Worm (Caenorhabditis elegans): ENCODE results near the gene T06C12.12.
"Not testable (repeated sequence)": the region's sequence is repeated elsewhere in the genome, so short reads cannot be mapped to it uniquely, and the experiment has no call there.

Gene T06C12.12

ce11 chrV:15891761-15892160, at the start of gene T06C12.12:
TSS of gene T06C12.12 (plus strand) at chrV:15892061.
- TF ChIP-seq pat-9 (tag; optimal IDR thresholded peaks at IDR 0.05) (no peak), ceh-9 (tag; optimal IDR thresholded peaks at IDR 0.05) (no peak), gmeb-2 (tag; optimal IDR thresholded peaks at IDR 0.05) (no peak), ceh-6 (GFP tag; optimal IDR thresholded peaks at IDR 0.05) (no peak), ceh-19 (GFP tag; optimal IDR thresholded peaks at IDR 0.05) (no peak), dve-1 (tag; optimal IDR thresholded peaks at IDR 0.05) (no peak), fax-1 (tag; optimal IDR thresholded peaks at IDR 0.05) (no peak), ceh-2 (tag; optimal IDR thresholded peaks at IDR 0.05) (no peak)

DNA sequence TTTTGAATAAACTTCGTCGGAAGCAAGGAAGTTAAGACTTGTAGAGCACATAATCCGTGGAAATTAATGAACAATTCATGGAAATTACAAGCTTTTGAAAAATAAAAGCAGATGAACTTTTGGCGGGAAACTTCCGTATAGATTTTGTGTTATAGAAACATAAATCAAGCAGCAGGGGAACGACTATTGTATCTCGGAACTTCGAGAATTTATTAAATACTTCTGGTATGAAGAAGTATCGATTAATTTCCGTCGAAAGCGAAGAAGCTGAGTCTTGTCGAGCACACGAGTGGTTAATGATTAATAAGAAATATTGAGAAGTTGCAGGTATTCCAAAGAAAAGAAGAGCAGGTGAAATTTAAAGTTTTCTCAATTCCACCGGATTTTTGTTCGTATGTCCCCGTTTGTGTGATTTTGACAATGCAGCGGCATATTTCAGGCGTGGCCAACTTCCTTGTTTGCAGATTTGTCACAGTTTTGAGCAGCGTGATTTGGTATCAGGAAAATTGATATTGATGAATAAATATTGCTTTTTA, 41.5 kb upstream of the T06C12.12 start, which contains the start of gene srh-147:
srh-147 (minus strand) TSS at position 51 of the 536 bp plus-strand sequence.
- not testable (repeated sequence) for TF ChIP-seq hlh-8 (tag; optimal IDR thresholded peaks at IDR 0.05); K09A11.1 (tag; optimal IDR thresholded peaks at IDR 0.05; ENCODE audit: insufficient read depth); hlh-13 (GFP tag; optimal IDR thresholded peaks at IDR 0.05)

- no peak for TF ChIP-seq sdc-2 (tag; optimal IDR thresholded peaks at IDR 0.05)
- TF ChIP-seq F13H6.1 (tag; optimal IDR thresholded peaks at IDR 0.05), result no peak
- TF ChIP-seq fkh-10 (GFP tag; optimal IDR thresholded peaks at IDR 0.05), result no peak
- no peak for TF ChIP-seq pha-2 (tag; optimal IDR thresholded peaks at IDR 0.05)
- TF ChIP-seq ceh-45 (GFP tag; IDR thresholded peaks at IDR 0.05), result no peak
- no peak for TF ChIP-seq pax-1 (tag; optimal IDR thresholded peaks at IDR 0.05)
- TF ChIP-seq gmeb-2 (tag; optimal IDR thresholded peaks at IDR 0.05), result no peak
- TF ChIP-seq elt-2 (tag; optimal IDR thresholded peaks at IDR 0.05), result no peak
- no peak for TF ChIP-seq ceh-18 (tag; optimal IDR thresholded peaks at IDR 0.05)
- TF ChIP-seq hlh-30 (tag; optimal IDR thresholded peaks at IDR 0.05; ENCODE audit: insufficient read depth), result no peak
Observed at ce11 chrV:15858292-15858691, 33.6 kb upstream of the T06C12.12 start, which contains the start of gene srh-148. TSS of gene srh-148 (minus strand) at chrV:15858392.

ce11 chrV:15862599-15862998, 29.3 kb upstream of the T06C12.12 start, which contains the start of gene srz-12:
TSS of gene srz-12 (minus strand) at chrV:15862699.
- TF ChIP-seq eyg-1 (tag; optimal IDR thresholded peaks at IDR 0.05) (no peak), sox-2 (GFP tag; IDR thresholded peaks at IDR 0.05) (no peak), hlh-8 (tag; optimal IDR thresholded peaks at IDR 0.05) (no peak), nhr-232 (tag; optimal IDR thresholded peaks at IDR 0.05) (no peak), nfya-1 (tag; optimal IDR thresholded peaks at IDR 0.05) (no peak)

DNA sequence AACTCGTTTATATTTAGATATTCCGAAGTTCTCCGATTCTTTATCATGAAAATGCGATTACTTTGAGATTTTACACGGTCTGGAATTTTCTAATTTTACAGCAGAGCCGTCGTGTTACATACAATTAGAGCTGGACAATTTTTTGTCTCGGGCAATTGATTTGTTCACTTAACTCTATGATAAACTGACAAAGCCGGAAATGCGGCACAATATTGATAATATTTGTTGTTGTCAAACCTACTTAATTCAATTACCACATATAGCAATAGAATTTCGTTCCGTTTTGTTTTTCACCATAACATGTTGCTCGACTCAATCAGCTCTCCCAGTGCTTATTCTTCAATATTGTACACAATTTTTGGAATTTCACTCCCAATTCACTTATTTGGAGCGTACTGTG, 28.8 kb upstream of the T06C12.12 start, which contains the start of gene srh-299:
srh-299 (plus strand) TSS at position 301 of the 400 bp plus-strand sequence.
- TF ChIP-seq elt-4 (tag; optimal IDR thresholded peaks at IDR 0.05) (no peak), K02D7.2 (tag; optimal IDR thresholded peaks at IDR 0.05) (no peak), ceh-2 (tag; optimal IDR thresholded peaks at IDR 0.05) (no peak), ceh-24 (tag; optimal IDR thresholded peaks at IDR 0.05) (no peak), F13H6.1 (tag; optimal IDR thresholded peaks at IDR 0.05) (no peak), lin-11 (tag; optimal IDR thresholded peaks at IDR 0.05) (no peak), unc-55 (GFP tag; optimal IDR thresholded peaks at IDR 0.05) (no peak), tbx-7 (tag; optimal IDR thresholded peaks at IDR 0.05) (no peak), ceh-6 (GFP tag; optimal IDR thresholded peaks at IDR 0.05) (no peak), mec-3 (tag; optimal IDR thresholded peaks at IDR 0.05; ENCODE audit: borderline replicate concordance) (no peak), ref-2 (tag; optimal IDR thresholded peaks at IDR 0.05) (no peak)

DNA sequence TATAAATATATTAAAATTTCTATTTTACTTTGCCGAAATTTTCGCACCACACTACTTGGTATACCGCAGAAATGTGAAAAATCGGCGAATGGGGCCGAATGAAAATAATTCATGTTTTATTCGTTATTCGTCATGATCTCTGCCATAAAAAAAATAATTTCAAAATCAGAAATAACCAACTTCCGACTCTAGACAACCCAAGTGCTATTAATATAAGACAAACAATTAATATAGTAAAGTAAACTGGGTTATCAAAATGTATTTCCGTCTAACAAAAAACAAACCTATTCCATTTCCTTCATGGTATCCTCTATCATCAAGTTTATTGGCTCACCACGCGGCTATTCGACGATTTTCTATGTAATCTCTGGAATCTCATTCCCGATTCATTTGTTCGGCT, 26.0 kb upstream of the T06C12.12 start, which contains the start of gene srh-293:
srh-293 (plus strand) TSS at position 301 of the 400 bp plus-strand sequence.
- TF ChIP-seq ets-4 (tag; optimal IDR thresholded peaks at IDR 0.05) (no peak), ceh-2 (tag; optimal IDR thresholded peaks at IDR 0.05) (no peak), hlh-13 (GFP tag; optimal IDR thresholded peaks at IDR 0.05) (no peak), sox-2 (GFP tag; IDR thresholded peaks at IDR 0.05) (no peak), ztf-16 (tag; optimal IDR thresholded peaks at IDR 0.05) (no peak), unc-3 (GFP tag; conservative IDR thresholded peaks at IDR 0.05) (no peak), unc-3 (tag; optimal IDR thresholded peaks at IDR 0.05) (no peak), ceh-9 (tag; optimal IDR thresholded peaks at IDR 0.05) (no peak), pat-9 (tag; optimal IDR thresholded peaks at IDR 0.05) (no peak), che-1 (tag; optimal IDR thresholded peaks at IDR 0.05) (no peak), fax-1 (tag; optimal IDR thresholded peaks at IDR 0.05) (no peak), ref-2 (tag; optimal IDR thresholded peaks at IDR 0.05) (no peak), elt-2 (tag; optimal IDR thresholded peaks at IDR 0.05) (no peak), pax-1 (tag; optimal IDR thresholded peaks at IDR 0.05) (no peak), hlh-8 (tag; optimal IDR thresholded peaks at IDR 0.05) (no peak), hlh-15 (tag; optimal IDR thresholded peaks at IDR 0.05) (no peak), unc-86 (tag; optimal IDR thresholded peaks at IDR 0.05) (no peak), tbx-2 (tag; optimal IDR thresholded peaks at IDR 0.05) (no peak), ceh-24 (tag; optimal IDR thresholded peaks at IDR 0.05) (no peak)

Measured in whole organism, late embryonic.